Worm (Caenorhabditis elegans) whole organism, L3 larva: Measurements from ENCODE around the gene fbxb-55.
A peak's percentile ranks its signal among the peaks of the same experiment; 100 is the strongest.

ENCODE experiments used
- ZK546.5 ChIP-seq: sonication (generic microtip); optimal IDR thresholded peaks from 2 replicates; lab custom pipeline; 2017; ENCODE audit warnings: missing biosample characterization, missing genetic modification characterization
- aly-2 ChIP-seq: fragments of 150-350 bp; optimal IDR thresholded peaks from 2 replicates; lab custom pipeline; 2014; ENCODE audit warnings: missing biosample characterization, missing genetic modification characterization
- ceh-28 ChIP-seq: fragments of 150-350 bp; optimal IDR thresholded peaks from 2 replicates; lab custom pipeline; 2014; ENCODE audit warnings: missing biosample characterization, missing genetic modification reagents, missing genetic modification characterization
- ceh-9 ChIP-seq: sonication (generic microtip); optimal IDR thresholded peaks from 2 replicates; lab custom pipeline; 2018; ENCODE audit warnings: missing biosample characterization, missing genetic modification characterization
- elt-2 ChIP-seq: sonication (generic microtip); optimal IDR thresholded peaks from 2 replicates; lab custom pipeline; 2016; ENCODE audit warnings: missing genetic modification reagents, mild to moderate bottlenecking, missing genetic modification characterization, missing compliant biosample characterization
- fkh-10 ChIP-seq: sonication (generic microtip); optimal IDR thresholded peaks from 2 replicates; lab custom pipeline; 2017; ENCODE audit warnings: missing biosample characterization, missing genetic modification reagents, missing genetic modification characterization
- fos-1 ChIP-seq: fragments of 150-350 bp; optimal IDR thresholded peaks from 2 replicates; lab custom pipeline; 2014; ENCODE audit warnings: missing biosample characterization, missing genetic modification characterization
- hmg-11 ChIP-seq: sonication (generic microtip); optimal IDR thresholded peaks from 2 replicates; lab custom pipeline; 2016; ENCODE audit warnings: missing genetic modification characterization, missing compliant biosample characterization
- jun-1 ChIP-seq: fragments of 150-350 bp; optimal IDR thresholded peaks from 2 replicates; lab custom pipeline; 2014; ENCODE audit warnings: missing biosample characterization, missing genetic modification reagents, missing genetic modification characterization
- lin-15B ChIP-seq: fragments of 150-350 bp; optimal IDR thresholded peaks from 2 replicates; lab custom pipeline; 2014; ENCODE audit warnings: missing biosample characterization, missing genetic modification characterization
- lin-39 ChIP-seq: fragments of 150-350 bp; optimal IDR thresholded peaks from 2 replicates; lab custom pipeline; 2018; ENCODE audit warnings: missing biosample characterization, missing genetic modification reagents, missing genetic modification characterization
- mml-1 ChIP-seq: fragments of 150-350 bp; sonication (generic microtip); optimal IDR thresholded peaks from 3 replicates; lab custom pipeline; 2014; ENCODE audit warnings: missing biosample characterization, missing genetic modification characterization
- nfya-1 ChIP-seq: sonication (generic microtip); optimal IDR thresholded peaks from 2 replicates; lab custom pipeline; 2017; ENCODE audit warnings: missing genetic modification characterization, mild to moderate bottlenecking, missing compliant biosample characterization, antibody characterized with exemption, moderate library complexity; ENCODE audit not compliant: insufficient read depth
- nhr-11 ChIP-seq: fragments of 150-350 bp; optimal IDR thresholded peaks from 2 replicates; lab custom pipeline; 2014; ENCODE audit warnings: missing biosample characterization, missing genetic modification characterization
- nhr-237 ChIP-seq: fragments of 150-350 bp; optimal IDR thresholded peaks from 2 replicates; lab custom pipeline; 2014; ENCODE audit warnings: missing biosample characterization, missing genetic modification characterization
- nhr-43 ChIP-seq: sonication (generic microtip); optimal IDR thresholded peaks from 2 replicates; lab custom pipeline; 2016; ENCODE audit warnings: mild to moderate bottlenecking, missing genetic modification characterization, missing compliant biosample characterization; ENCODE audit not compliant: poor library complexity, severe bottlenecking
- nhr-77 ChIP-seq: fragments of 150-350 bp; optimal IDR thresholded peaks from 2 replicates; lab custom pipeline; 2014; ENCODE audit warnings: missing biosample characterization, missing genetic modification characterization
- pqm-1 ChIP-seq: fragments of 150-350 bp; optimal IDR thresholded peaks from 2 replicates; lab custom pipeline; 2017; ENCODE audit warnings: missing biosample characterization, missing genetic modification characterization, inconsistent platforms
- ztf-11 ChIP-seq: fragments of 150-350 bp; optimal IDR thresholded peaks from 2 replicates; lab custom pipeline; 2014; ENCODE audit warnings: missing biosample characterization, missing genetic modification characterization

The fbxb-55 gene

DNA sequence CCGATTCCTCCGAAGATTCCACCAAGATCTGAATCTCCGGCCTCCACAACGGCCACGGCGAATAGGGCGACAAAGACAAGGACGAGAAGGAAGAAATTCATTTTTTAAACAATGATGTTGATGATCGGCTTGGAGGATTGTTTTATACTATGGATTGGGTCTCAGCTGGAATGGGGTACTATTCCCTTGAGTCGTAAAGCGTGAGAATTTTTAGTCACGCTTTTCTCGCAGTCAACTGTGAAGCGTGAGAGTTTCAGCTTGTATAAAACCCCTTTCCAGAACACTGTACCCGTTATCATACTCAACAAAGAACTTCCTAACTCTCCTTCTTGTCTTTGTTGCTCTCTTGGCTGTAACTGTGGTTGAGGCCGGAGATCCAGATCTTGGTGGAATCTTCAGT lies 45.9 kb downstream of the fbxb-55 start, which contains the start of gene F49F1.15:
Gene F49F1.15 (minus strand): TSS at position 101 of the 400 bp plus-strand sequence.
- TF ChIP-seq nhr-43 (tag; lab: Kevin White, UChicago): no peak
- no peak for TF ChIP-seq nhr-11 (tag; lab: Kevin White, UChicago)
- no peak for TF ChIP-seq ceh-9
- no peak for TF ChIP-seq ztf-11
- TF ChIP-seq pqm-1: no peak
- TF ChIP-seq fos-1 (tag; lab: Kevin White, UChicago): no peak
- no peak for TF ChIP-seq aly-2 (tag; lab: Kevin White, UChicago)
- no peak for TF ChIP-seq ceh-28 (tag; lab: Kevin White, UChicago)
- no peak for TF ChIP-seq nhr-237 (tag; lab: Kevin White, UChicago)
- no peak for TF ChIP-seq fkh-10 (GFP tag; lab: Kevin White, UChicago)
- no peak for TF ChIP-seq hmg-11 (tag; lab: Kevin White, UChicago)
- TF ChIP-seq ZK546.5 (tag; lab: Kevin White, UChicago): no peak
- TF ChIP-seq jun-1 (tag; lab: Kevin White, UChicago): no peak

DNA sequence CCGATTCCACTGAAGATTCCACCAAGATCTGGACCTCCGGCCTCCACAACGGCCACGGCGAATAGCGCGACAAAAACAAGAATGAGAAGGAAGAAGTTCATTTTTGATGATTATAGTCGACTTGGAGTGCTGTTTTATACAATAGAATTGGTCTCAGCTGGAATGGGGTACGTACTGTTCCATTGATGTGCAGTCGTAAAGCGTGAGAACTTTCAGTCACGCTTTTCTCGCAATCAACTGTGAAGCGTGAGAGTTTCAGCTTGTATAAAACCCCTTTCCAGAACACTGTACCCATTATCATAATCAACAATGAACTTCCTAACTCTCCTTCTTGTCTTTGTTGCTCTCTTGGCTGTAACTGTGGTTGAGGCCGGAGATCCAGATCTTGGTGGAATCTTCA lies 47.1 kb downstream of the fbxb-55 start, which contains the start of the genes F49F1.4 and F49F1.2:
Gene F49F1.4 (minus strand): TSS at position 101 of the 400 bp plus-strand sequence.
Gene F49F1.2 (plus strand): TSS at position 310 of the 400 bp plus-strand sequence.
- TF ChIP-seq mml-1 (tag; lab: Kevin White, UChicago): no peak
- TF ChIP-seq hmg-11 (tag; lab: Kevin White, UChicago): no peak
- TF ChIP-seq nhr-77 (tag; lab: Kevin White, UChicago): no peak
- no peak for TF ChIP-seq nfya-1 (tag; lab: Kevin White, UChicago)
- TF ChIP-seq lin-15B (tag; lab: Kevin White, UChicago): no peak
- TF ChIP-seq lin-39 (tag; lab: Kevin White, UChicago): no peak

DNA sequence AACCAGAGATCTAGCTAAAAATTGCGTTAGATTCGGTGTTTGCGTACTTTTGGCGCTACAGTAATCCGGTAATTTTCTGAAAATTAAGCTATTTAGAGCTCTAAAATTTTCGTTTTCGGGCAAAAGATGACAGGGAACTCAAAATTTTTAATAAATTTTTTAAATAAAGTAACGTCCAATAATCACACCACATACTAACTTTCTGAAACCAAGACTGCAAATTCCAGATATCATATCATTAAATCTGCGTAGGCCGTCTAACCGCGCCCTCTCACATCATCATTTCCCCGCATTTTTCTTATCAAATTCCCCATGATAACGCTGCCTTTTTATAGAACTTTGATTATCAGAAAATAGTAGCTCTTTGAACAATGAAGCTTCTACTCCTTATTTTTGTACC lies 48.9 kb downstream of the fbxb-55 start, which contains the start of gene drd-50:
Gene drd-50 (plus strand): TSS at position 301 of the 400 bp plus-strand sequence.
- TF ChIP-seq ZK546.5 (tag; lab: Kevin White, UChicago): no peak
- TF ChIP-seq elt-2: peak; percentile 65
